Fruit fly (Drosophila melanogaster) whole organism, prepupa: Measurements from ENCODE around the gene y.

Experiments
- Blimp-1 ChIP-seq: fragments of 200-800 bp; sonication (Bioruptor generic); optimal IDR thresholded peaks from 3 replicates; lab custom pipeline; 2017; ENCODE audit warnings: missing biosample characterization, missing genetic modification characterization, mild to moderate bottlenecking, moderate library complexity, missing genetic modification reagents
- CG10631 ChIP-seq: fragments of 200-800 bp; sonication (Bioruptor generic); optimal IDR thresholded peaks from 2 replicates; lab custom pipeline; 2016; ENCODE audit warnings: missing biosample characterization, missing genetic modification characterization
- CG11294 ChIP-seq: fragments of 200-800 bp; sonication (Bioruptor generic); IDR thresholded peaks from 2 replicates; pipeline ENCODE4 v1.3.6; 2022; ENCODE audit warnings: missing biosample characterization, missing genetic modification characterization
- CG11762 ChIP-seq: fragments of 200-800 bp; sonication (Bioruptor generic); optimal IDR thresholded peaks from 3 replicates; lab custom pipeline; 2016; ENCODE audit warnings: missing biosample characterization, missing genetic modification characterization; ENCODE audit not compliant: insufficient read depth
- CG11902 ChIP-seq: fragments of 200-800 bp; sonication (Bioruptor generic); optimal IDR thresholded peaks from 3 replicates; lab custom pipeline; 2016; ENCODE audit warnings: missing biosample characterization, missing genetic modification characterization
- CG1621 ChIP-seq: fragments of 200-800 bp; sonication (Bioruptor generic); optimal IDR thresholded peaks from 3 replicates; lab custom pipeline; 2018; ENCODE audit warnings: missing biosample characterization, mild to moderate bottlenecking, missing genetic modification characterization
- CG16779 ChIP-seq: fragments of 200-800 bp; sonication (Bioruptor generic); optimal IDR thresholded peaks from 3 replicates; lab custom pipeline; 2017; ENCODE audit warnings: missing biosample characterization, mild to moderate bottlenecking, missing genetic modification characterization
- CG3032 ChIP-seq: fragments of 200-800 bp; optimal IDR thresholded peaks from 2 replicates; lab custom pipeline; 2019; ENCODE audit warnings: missing biosample characterization, mild to moderate bottlenecking, missing genetic modification characterization, moderate library complexity
- CG31627 ChIP-seq: fragments of 200-800 bp; sonication (Bioruptor generic); optimal IDR thresholded peaks from 3 replicates; lab custom pipeline; 2016; ENCODE audit warnings: missing biosample characterization, missing genetic modification characterization
- CG34406 ChIP-seq: fragments of 200-800 bp; sonication (Bioruptor generic); optimal IDR thresholded peaks from 3 replicates; lab custom pipeline; 2016; ENCODE audit warnings: missing biosample characterization, missing genetic modification characterization
- CG3919 ChIP-seq: fragments of 200-800 bp; sonication (Bioruptor generic); optimal IDR thresholded peaks from 3 replicates; lab custom pipeline; 2016; ENCODE audit warnings: missing biosample characterization, missing genetic modification characterization
- CG4318 ChIP-seq: fragments of 200-800 bp; sonication (Bioruptor generic); optimal IDR thresholded peaks from 3 replicates; lab custom pipeline; 2017; ENCODE audit warnings: missing biosample characterization, mild to moderate bottlenecking, missing genetic modification characterization
- CG6163 ChIP-seq: fragments of 200-800 bp; sonication (Bioruptor generic); IDR thresholded peaks from 3 replicates; pipeline ENCODE4 v1.3.6; 2022; ENCODE audit warnings: missing biosample characterization, missing genetic modification characterization
- CG6276 ChIP-seq: fragments of 200-800 bp; sonication (Bioruptor generic); optimal IDR thresholded peaks from 2 replicates; lab custom pipeline; 2017; ENCODE audit warnings: missing biosample characterization, mild to moderate bottlenecking, missing genetic modification characterization
- CG6792 ChIP-seq: fragments of 200-800 bp; sonication (Bioruptor generic); optimal IDR thresholded peaks from 3 replicates; lab custom pipeline; 2016; ENCODE audit warnings: missing biosample characterization, missing genetic modification characterization
- CG8319 ChIP-seq: fragments of 200-800 bp; sonication (Bioruptor generic); optimal IDR thresholded peaks from 3 replicates; lab custom pipeline; 2016; ENCODE audit warnings: missing biosample characterization, missing genetic modification characterization
- CG8632 ChIP-seq: fragments of 200-800 bp; sonication (Bioruptor generic); optimal IDR thresholded peaks from 3 replicates; lab custom pipeline; 2016; ENCODE audit warnings: missing biosample characterization, missing genetic modification characterization
- CG9139 ChIP-seq: fragments of 200-800 bp; sonication (Bioruptor generic); optimal IDR thresholded peaks from 3 replicates; lab custom pipeline; 2017; ENCODE audit warnings: missing biosample characterization, mild to moderate bottlenecking, missing genetic modification characterization
- Eip75B ChIP-seq: fragments of 200-800 bp; sonication (Bioruptor generic); optimal IDR thresholded peaks from 3 replicates; lab custom pipeline; 2016; ENCODE audit warnings: missing biosample characterization, missing genetic modification characterization
- Eip78C ChIP-seq: fragments of 200-800 bp; sonication (Bioruptor generic); peaks from one replicate; lab custom pipeline; 2016; ENCODE audit warnings: missing biosample characterization, missing genetic modification characterization
- Eip93F ChIP-seq: fragments of 200-800 bp; sonication (Bioruptor generic); optimal IDR thresholded peaks from 2 replicates; lab custom pipeline; 2016; ENCODE audit warnings: missing biosample characterization, mild to moderate bottlenecking, missing genetic modification characterization
- Ets21C ChIP-seq: fragments of 200-800 bp; sonication (Bioruptor generic); optimal IDR thresholded peaks from 3 replicates; lab custom pipeline; 2016; ENCODE audit warnings: missing biosample characterization, missing genetic modification characterization
- Ets96B ChIP-seq: fragments of 200-800 bp; optimal IDR thresholded peaks from 2 replicates; lab custom pipeline; 2019; ENCODE audit warnings: missing biosample characterization, mild to moderate bottlenecking, missing genetic modification characterization, moderate library complexity
- Gug ChIP-seq: fragments of 200-800 bp; sonication (Bioruptor generic); IDR thresholded peaks from 2 replicates; pipeline ENCODE4 v1.3.6; 2022; ENCODE audit warnings: missing biosample characterization, missing genetic modification characterization
- Hr39 ChIP-seq: fragments of 200-800 bp; sonication (Bioruptor generic); optimal IDR thresholded peaks from 2 replicates; lab custom pipeline; 2016; ENCODE audit warnings: missing biosample characterization, missing genetic modification characterization
- Lpt ChIP-seq: fragments of 200-800 bp; sonication (Bioruptor generic); optimal IDR thresholded peaks from 3 replicates; lab custom pipeline; 2016; ENCODE audit warnings: missing biosample characterization, missing genetic modification characterization
- Met ChIP-seq: fragments of 200-800 bp; sonication (Bioruptor generic); optimal IDR thresholded peaks from 3 replicates; lab custom pipeline; 2016; ENCODE audit warnings: missing biosample characterization, missing genetic modification characterization
- OdsH ChIP-seq: fragments of 200-800 bp; sonication (Bioruptor generic); optimal IDR thresholded peaks from 3 replicates; lab custom pipeline; 2016; ENCODE audit warnings: missing biosample characterization, missing genetic modification characterization
- Sox102F ChIP-seq: fragments of 200-800 bp; sonication (Bioruptor generic); optimal IDR thresholded peaks from 2 replicates; lab custom pipeline; 2016; ENCODE audit warnings: missing biosample characterization, mild to moderate bottlenecking, missing genetic modification characterization
- Sox14 ChIP-seq: fragments of 200-800 bp; sonication (Bioruptor generic); optimal IDR thresholded peaks from 3 replicates; lab custom pipeline; 2016; ENCODE audit warnings: missing biosample characterization, missing genetic modification characterization
- Sox15 ChIP-seq: fragments of 200-800 bp; sonication (Bioruptor generic); optimal IDR thresholded peaks from 3 replicates; lab custom pipeline; 2016; ENCODE audit warnings: missing biosample characterization, missing genetic modification characterization
- achi ChIP-seq: fragments of 200-800 bp; sonication (Bioruptor generic); optimal IDR thresholded peaks from 3 replicates; lab custom pipeline; 2016; ENCODE audit warnings: missing biosample characterization, missing genetic modification characterization
- acj6 ChIP-seq: fragments of 200-800 bp; sonication (Bioruptor generic); optimal IDR thresholded peaks from 3 replicates; lab custom pipeline; 2016; ENCODE audit warnings: missing biosample characterization, missing genetic modification characterization
- dac ChIP-seq: fragments of 200-800 bp; sonication (Bioruptor generic); optimal IDR thresholded peaks from 2 replicates; lab custom pipeline; 2017; ENCODE audit warnings: missing biosample characterization, mild to moderate bottlenecking, missing genetic modification characterization
- dsx ChIP-seq: fragments of 200-800 bp; optimal IDR thresholded peaks from 3 replicates; lab custom pipeline; 2019; ENCODE audit warnings: missing biosample characterization, mild to moderate bottlenecking, missing genetic modification characterization, moderate library complexity; ENCODE audit not compliant: poor library complexity, severe bottlenecking
- eg ChIP-seq: fragments of 200-800 bp; sonication (Bioruptor generic); IDR thresholded peaks from 3 replicates; pipeline ENCODE4 v1.3.6; 2022; ENCODE audit warnings: missing biosample characterization, missing genetic modification characterization
- esn ChIP-seq: fragments of 200-800 bp; sonication (Bioruptor generic); optimal IDR thresholded peaks from 2 replicates; lab custom pipeline; 2016; ENCODE audit warnings: missing biosample characterization, mild to moderate bottlenecking, missing genetic modification characterization, moderate library complexity
- fd59A ChIP-seq: fragments of 200-800 bp; sonication (Bioruptor generic); optimal IDR thresholded peaks from 2 replicates; lab custom pipeline; 2017; ENCODE audit warnings: missing biosample characterization, mild to moderate bottlenecking, missing genetic modification characterization, missing genetic modification reagents
- lz ChIP-seq: fragments of 200-800 bp; sonication (Bioruptor generic); optimal IDR thresholded peaks from 3 replicates; lab custom pipeline; 2016; ENCODE audit warnings: missing biosample characterization, missing genetic modification characterization
- salr ChIP-seq, 2 experiments: fragments of 200-800 bp; sonication (Bioruptor generic); optimal IDR thresholded peaks; 3 replicates each; lab custom pipeline; 2016 to 2018; ENCODE audit warnings: missing biosample characterization in 2 of 2, missing genetic modification characterization in 2 of 2, mild to moderate bottlenecking in 1 of 2
- spab ChIP-seq: fragments of 200-800 bp; sonication (Bioruptor generic); optimal IDR thresholded peaks from 2 replicates; lab custom pipeline; 2017; ENCODE audit warnings: missing biosample characterization, mild to moderate bottlenecking, missing genetic modification characterization, missing genetic modification reagents
- ss ChIP-seq, 2 experiments: fragments of 200-800 bp; sonication (Bioruptor generic); optimal IDR thresholded peaks; 2 replicates in 1 of 2; 3 replicates in 1 of 2; lab custom pipeline; 2017 to 2018; ENCODE audit warnings: mild to moderate bottlenecking in 2 of 2, missing biosample characterization in 2 of 2, missing genetic modification characterization in 2 of 2, moderate library complexity in 1 of 2
- svp ChIP-seq: fragments of 200-800 bp; sonication (Bioruptor generic); peaks from one replicate; lab custom pipeline; 2016; ENCODE audit warnings: missing biosample characterization, missing genetic modification characterization
- topi ChIP-seq: fragments of 200-800 bp; sonication (Bioruptor generic); optimal IDR thresholded peaks from 3 replicates; lab custom pipeline; 2016; ENCODE audit warnings: missing biosample characterization, missing genetic modification characterization
- vri ChIP-seq: fragments of 200-800 bp; sonication (Bioruptor generic); optimal IDR thresholded peaks from 3 replicates; lab custom pipeline; 2016; ENCODE audit warnings: missing biosample characterization, mild to moderate bottlenecking, missing genetic modification characterization

y gene

dm6 chrX:392979-393378 is 36.7 kb downstream of the y start:
- no peak for TF ChIP-seq Eip75B (GFP tag; lab: Kevin White, UChicago)

- TF ChIP-seq CG3919 (peak; percentile 9), ss (GFP tag; optimal IDR thresholded peaks at IDR 0.05; lab: Kevin White, UChicago) (peak in 1 of 2 experiments; percentile 49), Eip78C (GFP tag; lab: Kevin White, UChicago) (peak; percentile 63), Sox14 (GFP tag; lab: Kevin White, UChicago) (no peak)
Measured at dm6 chrX:395746-396145, 39.4 kb downstream of the y start, which contains the start of gene sc. Gene sc, plus strand, starts transcription at chrX:396060.

dm6 chrX:399732-400131 is 43.4 kb downstream of the y start:
- TF ChIP-seq CG6163 (GFP tag; lab: Robert Waterston, UW) (no peak), Sox14 (GFP tag; lab: Kevin White, UChicago) (no peak), Ets96B (no peak), Sox102F (no peak), Ets21C (GFP tag; lab: Kevin White, UChicago) (no peak), acj6 (GFP tag; lab: Kevin White, UChicago) (no peak), Gug (GFP tag; lab: Robert Waterston, UW) (no peak), CG11294 (no peak), lz (no peak), CG31627 (no peak), dsx (no peak), CG1621 (tag; lab: Kevin White, UChicago) (no peak), salr (GFP tag; optimal IDR thresholded peaks at IDR 0.05; lab: Kevin White, UChicago) (no peak), eg (no peak), CG3919 (no peak), Blimp-1 (GFP tag; lab: Kevin White, UChicago) (no peak), Sox15 (GFP tag; lab: Kevin White, UChicago) (no peak)
- TF ChIP-seq, all 60 proteins: peak for 0

- TF ChIP-seq CG10631 (GFP tag; lab: Kevin White, UChicago), result no peak
- TF ChIP-seq vri, result no peak
- TF ChIP-seq Met (GFP tag; lab: Kevin White, UChicago), result peak; percentile 50
- no peak for TF ChIP-seq fd59A
- TF ChIP-seq Ets96B, result peak; percentile 0
- TF ChIP-seq Sox102F, result peak; percentile 47
- TF ChIP-seq OdsH (GFP tag; lab: Kevin White, UChicago), result no peak
- no peak for TF ChIP-seq CG11902 (GFP tag; lab: Kevin White, UChicago)
- no peak for TF ChIP-seq acj6 (GFP tag; lab: Kevin White, UChicago)
- TF ChIP-seq CG6163 (GFP tag; lab: Robert Waterston, UW), result no peak
- peak; percentile 51 for TF ChIP-seq topi
- no peak for TF ChIP-seq Ets21C (GFP tag; lab: Kevin White, UChicago)
- TF ChIP-seq Lpt, result no peak
- no peak for TF ChIP-seq CG8632 (GFP tag; lab: Kevin White, UChicago)
- no peak for TF ChIP-seq CG1621 (tag; lab: Kevin White, UChicago)
- TF ChIP-seq Hr39 (GFP tag; lab: Kevin White, UChicago), result peak; percentile 25
- TF ChIP-seq Eip93F (GFP tag; lab: Kevin White, UChicago), result no peak
- TF ChIP-seq Sox15 (GFP tag; lab: Kevin White, UChicago), result no peak
- peak; percentile 61 for TF ChIP-seq esn
- no peak for TF ChIP-seq Blimp-1 (GFP tag; lab: Kevin White, UChicago)
- no peak for TF ChIP-seq dac
- peak; percentile 31 for TF ChIP-seq CG31627
- TF ChIP-seq Eip75B (GFP tag; lab: Kevin White, UChicago), result no peak
- TF ChIP-seq CG34406 (GFP tag; lab: Kevin White, UChicago), result peak; percentile 10
- TF ChIP-seq CG9139, result no peak
- no peak for TF ChIP-seq CG11762 (GFP tag; lab: Kevin White, UChicago)
- peak; percentile 72 for TF ChIP-seq svp
- no peak for TF ChIP-seq CG4318 (GFP tag; lab: Kevin White, UChicago)
- TF ChIP-seq CG3032, result no peak
- TF ChIP-seq CG8319 (GFP tag; lab: Kevin White, UChicago), result no peak
- no peak for TF ChIP-seq eg
- TF ChIP-seq ss (GFP tag; optimal IDR thresholded peaks at IDR 0.05; lab: Kevin White, UChicago), result no peak
- no peak for TF ChIP-seq CG6792 (GFP tag; lab: Kevin White, UChicago)
- no peak for TF ChIP-seq CG6276 (GFP tag; lab: Kevin White, UChicago)
- TF ChIP-seq achi (GFP tag; lab: Kevin White, UChicago), result no peak
- TF ChIP-seq CG16779 (tag; lab: Kevin White, UChicago), result no peak
- no peak for TF ChIP-seq Sox14 (GFP tag; lab: Kevin White, UChicago)
- no peak for TF ChIP-seq spab (GFP tag; lab: Kevin White, UChicago)
- no peak for TF ChIP-seq CG3919
Measured at dm6 chrX:406306-406705, 50.0 kb downstream of the y start.
